Worm (Caenorhabditis elegans) whole organism, late embryonic: Measurements from ENCODE around the gene npp-5.

Source experiments
- C38D4.7 ChIP-seq: fragments of 200-800 bp; sonication (Bioruptor generic); optimal IDR thresholded peaks from 2 replicates; lab custom pipeline; 2018; ENCODE audit warnings: mild to moderate bottlenecking, missing genetic modification characterization, moderate library complexity, missing compliant biosample characterization
- F13H6.1 ChIP-seq: sonication (generic microtip); optimal IDR thresholded peaks from 2 replicates; lab custom pipeline; 2016; ENCODE audit warnings: missing genetic modification characterization, missing compliant biosample characterization
- K02D7.2 ChIP-seq: sonication (generic microtip); optimal IDR thresholded peaks from 2 replicates; lab custom pipeline; 2017; ENCODE audit warnings: mild to moderate bottlenecking, missing genetic modification characterization, missing compliant biosample characterization
- K09A11.1 ChIP-seq: sonication (generic microtip); optimal IDR thresholded peaks from 2 replicates; lab custom pipeline; 2017; ENCODE audit warnings: antibody characterized with exemption, mild to moderate bottlenecking, missing genetic modification characterization, missing compliant biosample characterization; ENCODE audit not compliant: insufficient read depth
- T23F11.4 ChIP-seq: fragments of 200-800 bp; sonication (Bioruptor generic); optimal IDR thresholded peaks from 2 replicates; lab custom pipeline; 2018; ENCODE audit warnings: mild to moderate bottlenecking, missing genetic modification characterization, missing compliant biosample characterization
- Y22D7AL.16 ChIP-seq: sonication (generic microtip); optimal IDR thresholded peaks from 2 replicates; lab custom pipeline; 2016; ENCODE audit warnings: missing genetic modification characterization, missing compliant biosample characterization
- ahr-1 ChIP-seq: sonication (generic microtip); optimal IDR thresholded peaks from 2 replicates; lab custom pipeline; 2016; ENCODE audit warnings: missing genetic modification characterization, missing compliant biosample characterization
- ama-1 ChIP-seq: fragments of 150-350 bp; optimal IDR thresholded peaks from 2 replicates; lab custom pipeline; 2014
- ceh-14 ChIP-seq: sonication (generic microtip); optimal IDR thresholded peaks from 2 replicates; lab custom pipeline; 2016; ENCODE audit warnings: missing genotype, missing genetic modification characterization, missing compliant biosample characterization
- ceh-19 ChIP-seq: fragments of 200-800 bp; sonication (Bioruptor generic); optimal IDR thresholded peaks from 2 replicates; lab custom pipeline; 2018; ENCODE audit warnings: mild to moderate bottlenecking, missing genetic modification characterization, missing compliant biosample characterization
- ceh-2 ChIP-seq: sonication (generic microtip); optimal IDR thresholded peaks from 2 replicates; lab custom pipeline; 2016; ENCODE audit warnings: missing genotype, missing genetic modification characterization, missing compliant biosample characterization
- ceh-24 ChIP-seq: sonication (generic microtip); optimal IDR thresholded peaks from 2 replicates; lab custom pipeline; 2016; ENCODE audit warnings: mild to moderate bottlenecking, missing genetic modification characterization, missing compliant biosample characterization
- ceh-31 ChIP-seq: sonication (generic microtip); optimal IDR thresholded peaks from 2 replicates; lab custom pipeline; 2016; ENCODE audit warnings: missing genetic modification characterization, missing compliant biosample characterization
- ceh-34 ChIP-seq: sonication (generic microtip); optimal IDR thresholded peaks from 2 replicates; lab custom pipeline; 2016; ENCODE audit warnings: mild to moderate bottlenecking, missing genetic modification characterization, missing compliant biosample characterization
- ceh-45 ChIP-seq: fragments of 200-800 bp; sonication (Bioruptor generic); IDR thresholded peaks from 2 replicates; pipeline ENCODE4 v1.3.6; 2022; ENCODE audit warnings: missing genetic modification reagents, missing genetic modification characterization, missing compliant biosample characterization
- ceh-9 ChIP-seq: sonication (generic microtip); optimal IDR thresholded peaks from 2 replicates; lab custom pipeline; 2016; ENCODE audit warnings: mild to moderate bottlenecking, missing genetic modification characterization, inconsistent platforms, missing compliant biosample characterization
- che-1 ChIP-seq: sonication (generic microtip); optimal IDR thresholded peaks from 2 replicates; lab custom pipeline; 2016; ENCODE audit warnings: mild to moderate bottlenecking, missing genetic modification characterization, missing compliant biosample characterization
- elt-2 ChIP-seq: sonication (generic microtip); optimal IDR thresholded peaks from 2 replicates; lab custom pipeline; 2016; ENCODE audit warnings: missing genetic modification reagents, missing genetic modification characterization, missing compliant biosample characterization
- elt-4 ChIP-seq: sonication (generic microtip); optimal IDR thresholded peaks from 2 replicates; lab custom pipeline; 2016; ENCODE audit warnings: missing genetic modification characterization, missing compliant biosample characterization
- ets-4 ChIP-seq: sonication (generic microtip); optimal IDR thresholded peaks from 2 replicates; lab custom pipeline; 2016; ENCODE audit warnings: missing genetic modification characterization, missing compliant biosample characterization
- eyg-1 ChIP-seq: sonication (generic microtip); optimal IDR thresholded peaks from 2 replicates; lab custom pipeline; 2016; ENCODE audit warnings: missing genotype, missing genetic modification characterization, missing compliant biosample characterization
- fax-1 ChIP-seq: sonication (generic microtip); optimal IDR thresholded peaks from 2 replicates; lab custom pipeline; 2016; ENCODE audit warnings: missing genotype, missing genetic modification characterization, missing compliant biosample characterization
- fkh-10 ChIP-seq: fragments of 150-350 bp; optimal IDR thresholded peaks from 2 replicates; lab custom pipeline; 2014; ENCODE audit warnings: missing biosample characterization, missing genetic modification reagents, missing genetic modification characterization
- fkh-6 ChIP-seq: sonication (generic microtip); optimal IDR thresholded peaks from 2 replicates; lab custom pipeline; 2016; ENCODE audit warnings: missing genetic modification characterization, missing compliant biosample characterization
- gmeb-2 ChIP-seq: sonication (generic microtip); optimal IDR thresholded peaks from 2 replicates; lab custom pipeline; 2016; ENCODE audit warnings: missing genetic modification characterization, inconsistent platforms, missing compliant biosample characterization
- hlh-13 ChIP-seq: fragments of 200-800 bp; sonication (Bioruptor generic); optimal IDR thresholded peaks from 2 replicates; lab custom pipeline; 2018; ENCODE audit warnings: mild to moderate bottlenecking, missing genetic modification characterization, missing compliant biosample characterization
- hlh-15 ChIP-seq: sonication (generic microtip); optimal IDR thresholded peaks from 2 replicates; lab custom pipeline; 2016; ENCODE audit warnings: missing genetic modification characterization, missing compliant biosample characterization
- hlh-30 ChIP-seq: sonication (generic microtip); optimal IDR thresholded peaks from 2 replicates; lab custom pipeline; 2017; ENCODE audit warnings: antibody characterized with exemption, missing genetic modification characterization, missing compliant biosample characterization; ENCODE audit not compliant: insufficient read depth
- hlh-6 ChIP-seq: sonication (generic microtip); optimal IDR thresholded peaks from 2 replicates; lab custom pipeline; 2016; ENCODE audit warnings: missing genotype, missing genetic modification characterization, missing compliant biosample characterization
- lim-6 ChIP-seq: sonication (generic microtip); optimal IDR thresholded peaks from 2 replicates; lab custom pipeline; 2016; ENCODE audit warnings: missing genetic modification characterization, missing compliant biosample characterization
- lin-11 ChIP-seq: fragments of 200-800 bp; sonication (Bioruptor generic); optimal IDR thresholded peaks from 2 replicates; lab custom pipeline; 2018; ENCODE audit warnings: mild to moderate bottlenecking, missing genetic modification characterization, missing compliant biosample characterization
- mec-3 ChIP-seq: sonication (generic microtip); optimal IDR thresholded peaks from 2 replicates; lab custom pipeline; 2016; ENCODE audit warnings: borderline replicate concordance, missing genetic modification characterization, missing compliant biosample characterization
- nfya-1 ChIP-seq: sonication (generic microtip); optimal IDR thresholded peaks from 2 replicates; lab custom pipeline; 2017; ENCODE audit warnings: missing genetic modification characterization, mild to moderate bottlenecking, missing compliant biosample characterization, antibody characterized with exemption, moderate library complexity
- nhr-11 ChIP-seq: fragments of 150-350 bp; optimal IDR thresholded peaks from 2 replicates; lab custom pipeline; 2014; ENCODE audit warnings: missing biosample characterization, missing genetic modification characterization
- nhr-232 ChIP-seq: sonication (generic microtip); optimal IDR thresholded peaks from 2 replicates; lab custom pipeline; 2016; ENCODE audit warnings: missing genetic modification characterization, missing compliant biosample characterization
- odd-2 ChIP-seq: sonication (generic microtip); optimal IDR thresholded peaks from 2 replicates; lab custom pipeline; 2017; ENCODE audit warnings: antibody characterized with exemption, mild to moderate bottlenecking, missing genetic modification characterization, missing compliant biosample characterization
- pag-3 ChIP-seq: sonication (generic microtip); optimal IDR thresholded peaks from 2 replicates; lab custom pipeline; 2016; ENCODE audit warnings: missing compliant biosample characterization, missing genetic modification characterization, borderline replicate concordance
- pax-1 ChIP-seq: fragments of 150-350 bp; optimal IDR thresholded peaks from 2 replicates; lab custom pipeline; 2014; ENCODE audit warnings: missing biosample characterization, missing genetic modification characterization
- pha-4 ChIP-seq: fragments of 150-350 bp; optimal IDR thresholded peaks from 2 replicates; lab custom pipeline; 2018; ENCODE audit warnings: missing biosample characterization, missing genetic modification reagents, missing genetic modification characterization
- pqm-1 ChIP-seq: sonication (generic microtip); optimal IDR thresholded peaks from 2 replicates; lab custom pipeline; 2016; ENCODE audit warnings: missing genetic modification characterization, missing compliant biosample characterization
- ref-2 ChIP-seq: sonication (generic microtip); optimal IDR thresholded peaks from 2 replicates; lab custom pipeline; 2016; ENCODE audit warnings: missing genetic modification characterization, missing compliant biosample characterization
- sox-2 ChIP-seq: fragments of 200-800 bp; sonication (Bioruptor generic); IDR thresholded peaks from 2 replicates; pipeline ENCODE4 v1.3.6; 2022; ENCODE audit warnings: missing genetic modification reagents, missing genetic modification characterization, missing compliant biosample characterization
- sox-4 ChIP-seq: sonication (generic microtip); optimal IDR thresholded peaks from 2 replicates; lab custom pipeline; 2017; ENCODE audit warnings: mild to moderate bottlenecking, missing genetic modification characterization, inconsistent platforms, missing compliant biosample characterization
- syd-9 ChIP-seq: sonication (generic microtip); optimal IDR thresholded peaks from 2 replicates; lab custom pipeline; 2016; ENCODE audit warnings: mild to moderate bottlenecking, missing genetic modification characterization, moderate library complexity, missing compliant biosample characterization
- tbx-7 ChIP-seq: sonication (generic microtip); optimal IDR thresholded peaks from 2 replicates; lab custom pipeline; 2016; ENCODE audit warnings: missing genotype, missing genetic modification characterization, missing compliant biosample characterization
- ttx-3 ChIP-seq: sonication (generic microtip); optimal IDR thresholded peaks from 2 replicates; lab custom pipeline; 2016; ENCODE audit warnings: missing genetic modification reagents, missing genetic modification characterization, missing compliant biosample characterization
- unc-3 ChIP-seq, 2 experiments: fragments of 200-800 bp in 1 of 2; sonication (Bioruptor generic) in 1 of 2; sonication (generic microtip) in 1 of 2; conservative IDR thresholded peaks in 1 of 2; optimal IDR thresholded peaks in 1 of 2; 2 replicates each; pipeline versions ENCODE4 v1.3.6 to Lab custom; 2016 to 2022; ENCODE audit warnings: missing compliant biosample characterization in 2 of 2, missing genetic modification characterization in 2 of 2, missing genetic modification reagents in 1 of 2
- unc-42 ChIP-seq: sonication (generic microtip); optimal IDR thresholded peaks from 2 replicates; lab custom pipeline; 2016; ENCODE audit warnings: missing genotype, missing genetic modification characterization, missing compliant biosample characterization
- unc-86 ChIP-seq: sonication (generic microtip); optimal IDR thresholded peaks from 2 replicates; lab custom pipeline; 2016; ENCODE audit warnings: missing genetic modification characterization, missing compliant biosample characterization
- zip-5 ChIP-seq: sonication (generic microtip); optimal IDR thresholded peaks from 2 replicates; lab custom pipeline; 2016; ENCODE audit warnings: missing genetic modification characterization, missing compliant biosample characterization
- ztf-16 ChIP-seq: sonication (generic microtip); optimal IDR thresholded peaks from 2 replicates; lab custom pipeline; 2017; ENCODE audit warnings: missing genetic modification characterization, missing compliant biosample characterization

npp-5 gene

DNA sequence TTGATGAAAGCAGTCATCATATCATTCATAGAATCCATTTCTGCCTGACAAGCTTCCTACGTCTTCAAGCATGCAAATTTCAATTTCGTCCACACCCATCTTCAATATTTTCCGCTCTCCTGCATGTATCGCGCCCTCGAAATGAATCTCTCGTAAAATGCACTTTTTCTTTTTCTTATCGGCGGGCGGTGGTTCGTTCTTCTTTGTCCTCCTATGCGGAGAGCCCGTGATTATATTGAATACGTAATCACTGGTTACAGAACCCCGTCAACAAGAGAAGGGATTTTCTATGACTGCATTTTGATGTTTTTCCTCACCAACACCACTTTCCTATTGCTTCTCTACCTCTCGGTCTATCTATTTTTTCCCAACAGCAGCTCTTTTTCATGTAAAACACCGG, 37.0 kb upstream of the npp-5 start:
- TF ChIP-seq ama-1 (lab: Kevin White, UChicago) (peak; percentile 55), K09A11.1 (tag; lab: Kevin White, UChicago) (no peak), gmeb-2 (tag; lab: Kevin White, UChicago) (peak; percentile 25), C38D4.7 (GFP tag; lab: Kevin White, UChicago) (peak; percentile 17)

DNA sequence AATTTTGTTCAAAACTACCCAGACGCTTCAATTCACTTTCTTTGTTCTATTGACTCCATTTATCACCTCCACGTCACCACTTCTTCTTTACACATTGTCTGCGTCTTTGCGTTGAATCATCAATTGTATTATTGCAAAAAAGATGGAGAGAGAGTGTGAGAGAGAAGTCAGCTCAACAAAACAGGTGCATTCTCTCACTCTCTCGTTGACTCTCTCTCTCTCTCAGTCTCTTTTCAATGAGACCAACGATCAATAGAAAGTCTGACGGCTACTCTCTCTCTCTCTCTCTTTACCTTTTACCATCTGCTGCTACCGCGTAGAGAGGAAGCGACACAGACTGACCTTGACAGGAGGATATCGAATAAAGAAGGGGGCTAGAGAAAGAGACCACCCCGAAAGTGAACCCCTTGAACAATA, 36.1 kb upstream of the npp-5 start:
- TF ChIP-seq nfya-1 (tag; lab: Kevin White, UChicago) (peak; percentile 89), ahr-1 (tag; lab: Kevin White, UChicago) (no peak), T23F11.4 (GFP tag; lab: Kevin White, UChicago) (no peak), ets-4 (no peak), ceh-2 (tag; lab: Kevin White, UChicago) (peak; percentile 31), F13H6.1 (peak; percentile 65), ttx-3 (tag; lab: Kevin White, UChicago) (no peak), K02D7.2 (tag; lab: Kevin White, UChicago) (no peak), unc-86 (tag; lab: Kevin White, UChicago) (no peak), hlh-6 (no peak), ceh-31 (tag; lab: Kevin White, UChicago) (peak; percentile 74), pqm-1 (tag; lab: Kevin White, UChicago) (no peak), nhr-232 (tag; lab: Kevin White, UChicago) (no peak), lin-11 (tag; lab: Kevin White, UChicago) (no peak), fkh-6 (tag; lab: Kevin White, UChicago) (no peak), elt-4 (tag; lab: Kevin White, UChicago) (no peak), hlh-30 (tag; lab: Kevin White, UChicago) (peak; percentile 67), unc-42 (tag; lab: Kevin White, UChicago) (peak; percentile 45), fax-1 (tag; lab: Kevin White, UChicago) (no peak), ceh-14 (no peak), ref-2 (peak; percentile 90), lim-6 (tag; lab: Kevin White, UChicago) (no peak), hlh-13 (GFP tag; lab: Kevin White, UChicago) (no peak), unc-3 (GFP tag; conservative IDR thresholded peaks at IDR 0.05; lab: Robert Waterston, UW) (no peak), unc-3 (tag; optimal IDR thresholded peaks at IDR 0.05; lab: Kevin White, UChicago) (no peak), tbx-7 (peak; percentile 33), sox-4 (tag; lab: Kevin White, UChicago) (no peak), ceh-34 (tag; lab: Kevin White, UChicago) (no peak), ceh-45 (GFP tag; lab: Robert Waterston, UW) (no peak), ceh-19 (GFP tag; lab: Kevin White, UChicago) (no peak), syd-9 (tag; lab: Kevin White, UChicago) (no peak), che-1 (no peak), zip-5 (tag; lab: Kevin White, UChicago) (no peak), ama-1 (lab: Kevin White, UChicago) (peak; percentile 81), sox-2 (GFP tag; lab: Robert Waterston, UW) (peak; percentile 79), hlh-15 (no peak), ceh-24 (tag; lab: Kevin White, UChicago) (no peak), ztf-16 (tag; lab: Kevin White, UChicago) (no peak), ceh-9 (tag; lab: Kevin White, UChicago) (no peak), Y22D7AL.16 (peak; percentile 36), pax-1 (peak; percentile 80), eyg-1 (tag; lab: Kevin White, UChicago) (no peak), gmeb-2 (tag; lab: Kevin White, UChicago) (no peak), odd-2 (tag; lab: Kevin White, UChicago) (no peak), mec-3 (no peak), nhr-11 (tag; lab: Kevin White, UChicago) (no peak), fkh-10 (GFP tag; lab: Kevin White, UChicago) (no peak), pha-4 (tag; lab: Kevin White, UChicago) (no peak), pag-3 (tag; lab: Kevin White, UChicago) (no peak), C38D4.7 (GFP tag; lab: Kevin White, UChicago) (no peak), elt-2 (tag; lab: Kevin White, UChicago) (no peak)
